Fruit fly (Drosophila melanogaster): ENCODE data around the gene CG10877.
A peak's percentile ranks its signal among the peaks of the same experiment; 100 is the strongest.

Gene CG10877

DNA sequence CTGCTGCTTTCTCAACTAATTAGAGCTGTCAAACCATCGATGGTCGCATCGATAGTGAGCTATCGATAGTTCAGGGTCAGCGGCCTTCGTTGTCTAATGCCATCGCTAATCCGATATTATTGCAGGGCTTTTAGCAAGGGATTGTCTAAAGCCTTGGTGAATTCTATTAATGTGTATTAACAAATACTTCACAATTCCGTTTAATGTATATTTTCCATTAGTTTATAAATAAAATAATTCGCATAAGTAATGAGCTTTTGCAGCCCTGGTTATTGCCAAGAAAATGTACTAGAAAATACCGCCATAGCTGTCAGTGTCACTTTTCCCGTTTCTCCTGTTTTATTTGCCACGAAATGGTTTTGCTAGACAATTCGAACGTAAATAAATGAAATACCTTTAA lies 15.9 kb upstream of the CG10877 start, which contains the start of the genes EloB and Srp14 (continued):
- TF ChIP-seq oc (tag; optimal IDR thresholded peaks at IDR 0.05): no peak
- peak; percentile 97 for TF ChIP-seq CG34224 (GFP tag; IDR thresholded peaks at IDR 0.05; ENCODE audit: partially characterized antibody)
- TF ChIP-seq ssp (GFP tag; IDR thresholded peaks at IDR 0.05): peak; percentile 54
- TF ChIP-seq Med (GFP tag): peak; percentile 98
- TF ChIP-seq Ssrp (tag; optimal IDR thresholded peaks at IDR 0.05): peak; percentile 73
- peak; percentile 86 for TF ChIP-seq tin (GFP tag; optimal IDR thresholded peaks at IDR 0.05)
- peak; percentile 59 for TF ChIP-seq CG13123 (GFP tag; optimal IDR thresholded peaks at IDR 0.05)
- peak; percentile 26 for TF ChIP-seq trh (GFP tag; optimal IDR thresholded peaks at IDR 0.05)
- TF ChIP-seq CG32767 (GFP tag; IDR thresholded peaks at IDR 0.05): peak; percentile 70; the same call in 1 of the 2 replicates
- peak; percentile 85 for TF ChIP-seq PHDP (tag; optimal IDR thresholded peaks at IDR 0.05)
- TF ChIP-seq ind (GFP tag; optimal IDR thresholded peaks at IDR 0.05): peak; percentile 81
- TF ChIP-seq C15 (GFP tag; IDR thresholded peaks at IDR 0.05): peak; percentile 61; the same call in 1 of the 3 replicates
- TF ChIP-seq ac (GFP tag; optimal IDR thresholded peaks at IDR 0.05): no peak
- peak; percentile 74 for TF ChIP-seq CG11695 (GFP tag; IDR thresholded peaks at IDR 0.05)
- TF ChIP-seq dimm (GFP tag; IDR thresholded peaks at IDR 0.05): 0 out of 2 replicates have a peak, but pooled peaks have one; percentile 40
- peak; percentile 59; the same call in 1 of the 2 replicates for TF ChIP-seq wdn (GFP tag; IDR thresholded peaks at IDR 0.05)
- peak; percentile 85 for TF ChIP-seq unpg (GFP tag; optimal IDR thresholded peaks at IDR 0.05)
- peak; percentile 94 for TF ChIP-seq lilli (GFP tag; optimal IDR thresholded peaks at IDR 0.05)
- TF ChIP-seq Rfx (GFP tag; IDR thresholded peaks at IDR 0.05): peak; percentile 92
- TF ChIP-seq Tbp (GFP tag; optimal IDR thresholded peaks at IDR 0.05): no peak
- TF ChIP-seq jing (GFP tag; optimal IDR thresholded peaks at IDR 0.05): no peak
- peak; percentile 90 for TF ChIP-seq MBD-R2 (GFP tag; IDR thresholded peaks at IDR 0.05)
- peak; percentile 44 for TF ChIP-seq Dp (GFP tag; optimal IDR thresholded peaks at IDR 0.05)
- TF ChIP-seq CG6683 (GFP tag; optimal IDR thresholded peaks at IDR 0.05): peak; percentile 45
- no peak for TF ChIP-seq D19A (tag; optimal IDR thresholded peaks at IDR 0.05)
- peak; percentile 81 for TF ChIP-seq CG13296 (GFP tag; optimal IDR thresholded peaks at IDR 0.05)
- TF ChIP-seq CG10462 (GFP tag; optimal IDR thresholded peaks at IDR 0.05): peak; percentile 61
- no peak for TF ChIP-seq lov (optimal IDR thresholded peaks at IDR 0.05)
- TF ChIP-seq lov (GFP tag; IDR thresholded peaks at IDR 0.05): no peak
- peak; percentile 76 for TF ChIP-seq tx (GFP tag; optimal IDR thresholded peaks at IDR 0.05)
- TF ChIP-seq CG15479 (GFP tag; optimal IDR thresholded peaks at IDR 0.05): peak; percentile 2
- peak; percentile 78 for TF ChIP-seq al (GFP tag; IDR thresholded peaks at IDR 0.05)
- TF ChIP-seq CG15696 (tag; optimal IDR thresholded peaks at IDR 0.05): peak; percentile 87
- TF ChIP-seq Poxn (GFP tag; IDR thresholded peaks at IDR 0.05): no peak
- TF ChIP-seq CG31365 (tag; optimal IDR thresholded peaks at IDR 0.05): peak; percentile 42
- TF ChIP-seq CG10959 (GFP tag; IDR thresholded peaks at IDR 0.05): peak; percentile 70
- no peak for TF ChIP-seq D (optimal IDR thresholded peaks at IDR 0.05)
- peak; percentile 24 for TF ChIP-seq D (GFP tag; optimal IDR thresholded peaks at IDR 0.05)
- TF ChIP-seq pan (optimal IDR thresholded peaks at IDR 0.05): no peak
- peak in 1 of 2 experiments; percentile 70 for TF ChIP-seq pan (GFP tag; optimal IDR thresholded peaks at IDR 0.05 in 1 of 2, IDR thresholded peaks at IDR 0.05 in 1 of 2)
- peak; percentile 52 for TF ChIP-seq CG12236 (GFP tag; optimal IDR thresholded peaks at IDR 0.05)
- peak; percentile 46 for TF ChIP-seq CG16815 (GFP tag; optimal IDR thresholded peaks at IDR 0.05)
- TF ChIP-seq CG8290 (GFP tag; optimal IDR thresholded peaks at IDR 0.05): peak; percentile 61
- TF ChIP-seq CG8290 (tag; optimal IDR thresholded peaks at IDR 0.05): peak; percentile 8 to 73
- TF ChIP-seq pnt (GFP tag; optimal IDR thresholded peaks at IDR 0.05): peak; percentile 57
- peak; percentile 77 for TF ChIP-seq CG7987 (GFP tag; optimal IDR thresholded peaks at IDR 0.05)
- TF ChIP-seq CG7372 (GFP tag; IDR thresholded peaks at IDR 0.05): peak; percentile 49; the same call in 1 of the 2 replicates
- TF ChIP-seq emc (GFP tag; optimal IDR thresholded peaks at IDR 0.05): peak; percentile 48
- TF ChIP-seq CG9215 (GFP tag; IDR thresholded peaks at IDR 0.05): peak; percentile 72
- peak; percentile 88 for TF ChIP-seq CG13424 (tag; optimal IDR thresholded peaks at IDR 0.05)
- peak; percentile 91 for TF ChIP-seq Ets97D (GFP tag; optimal IDR thresholded peaks at IDR 0.05)
- TF ChIP-seq CG18262 (tag; optimal IDR thresholded peaks at IDR 0.05): peak; percentile 77
- TF ChIP-seq CG10431 (GFP tag; optimal IDR thresholded peaks at IDR 0.05): no peak
